Comparison of ENCODE assay signal across 5 fruit fly cellular contexts in genomic region chrX:6985182-6985851, dm6.
A peak's percentile ranks its signal among the peaks of the same experiment; 100 is the strongest.
TF ChIP-seq lines count a peak whose summit lies in the region.

No protein-coding gene starts in this region.

TF ChIP-seq in whole organism, adult, 20 proteins besides CTCF, POLR2A, EP300 and RAD21 (continued from another document):
- TF ChIP-seq toe (GFP tag; optimal IDR thresholded peaks at IDR 0.05; lab: Kevin White, UChicago), result no peak

TF ChIP-seq in whole organism, embryonic, 481 proteins besides CTCF, POLR2A, EP300 and RAD21 (continued from another document and continues in another):
- TF ChIP-seq gfzf (GFP tag; optimal IDR thresholded peaks at IDR 0.05; lab: Kevin White, UChicago) (no peak), unc-4 (GFP tag; IDR thresholded peaks at IDR 0.05; lab: Robert Waterston, UW; ENCODE audit: partially characterized antibody) (no peak), gsb (GFP tag; IDR thresholded peaks at IDR 0.05; lab: Robert Waterston, UW) (no peak), D19A (tag; optimal IDR thresholded peaks at IDR 0.05; lab: Kevin White, UChicago) (peak; percentile 92), hbn (GFP tag; IDR thresholded peaks at IDR 0.05; lab: Robert Waterston, UW; ENCODE audit: partially characterized antibody) (no peak), CG1233 (GFP tag; optimal IDR thresholded peaks at IDR 0.05; lab: Kevin White, UChicago) (peak; percentile 26), CG1647 (GFP tag; optimal IDR thresholded peaks at IDR 0.05; lab: Kevin White, UChicago) (no peak), D19B (GFP tag; optimal IDR thresholded peaks at IDR 0.05; lab: Kevin White, UChicago) (peak; percentile 97), CG11085 (GFP tag; IDR thresholded peaks at IDR 0.05; lab: Robert Waterston, UW) (no peak; the same call in 1 of the 2 replicates), Dll (GFP tag; IDR thresholded peaks at IDR 0.05; lab: Robert Waterston, UW; ENCODE audit: partially characterized antibody) (no peak), CG31441 (GFP tag; IDR thresholded peaks at IDR 0.05; lab: Robert Waterston, UW) (peak; percentile 83), CG12391 (tag; optimal IDR thresholded peaks at IDR 0.05; lab: Kevin White, UChicago) (peak; percentile 90), ttk (GFP tag; IDR thresholded peaks at IDR 0.05; lab: Robert Waterston, UW) (peak; percentile 56), Kr (GFP tag; optimal IDR thresholded peaks at IDR 0.05; lab: Kevin White, UChicago) (no peak), dmrt11E (tag; optimal IDR thresholded peaks at IDR 0.05; lab: Kevin White, UChicago) (peak; percentile 93), Hr39 (optimal IDR thresholded peaks at IDR 0.05; lab: Kevin White, UChicago) (no peak), CG2712 (tag; optimal IDR thresholded peaks at IDR 0.05; lab: Kevin White, UChicago) (peak; percentile 94), jumu (GFP tag; optimal IDR thresholded peaks at IDR 0.05; lab: Kevin White, UChicago) (peak; percentile 62), CG10366 (GFP tag; IDR thresholded peaks at IDR 0.05; lab: Robert Waterston, UW) (peak; percentile 77), Side (GFP tag; optimal IDR thresholded peaks at IDR 0.05; lab: Kevin White, UChicago) (peak; percentile 83), Sry-δ (GFP tag; optimal IDR thresholded peaks at IDR 0.05; lab: Kevin White, UChicago) (peak; percentile 63), CG6813 (GFP tag; optimal IDR thresholded peaks at IDR 0.05; lab: Kevin White, UChicago) (peak; percentile 68), cad (GFP tag; optimal IDR thresholded peaks at IDR 0.05; lab: Kevin White, UChicago) (no peak), Trl (optimal IDR thresholded peaks at IDR 0.05; lab: Kevin White, UChicago) (no peak), Trl (GFP tag; optimal IDR thresholded peaks at IDR 0.05; lab: Kevin White, UChicago) (peak; percentile 73), CG15269 (tag; optimal IDR thresholded peaks at IDR 0.05; lab: Kevin White, UChicago) (peak; percentile 56), Oli (tag; optimal IDR thresholded peaks at IDR 0.05; lab: Kevin White, UChicago) (peak; percentile 82), peb (GFP tag; IDR thresholded peaks at IDR 0.05; lab: Robert Waterston, UW) (peak; percentile 82), CG13894 (tag; optimal IDR thresholded peaks at IDR 0.05; lab: Kevin White, UChicago) (peak; percentile 67), sisA (GFP tag; IDR thresholded peaks at IDR 0.05; lab: Robert Waterston, UW) (peak; percentile 77), MBD-R2 (GFP tag; IDR thresholded peaks at IDR 0.05; lab: Robert Waterston, UW) (no peak), HmgD (GFP tag; optimal IDR thresholded peaks at IDR 0.05; lab: Kevin White, UChicago) (peak; percentile 8), HLHmδ (GFP tag; optimal IDR thresholded peaks at IDR 0.05; lab: Kevin White, UChicago) (peak; percentile 20)

TF ChIP-seq in whole organism, prepupa, 60 proteins besides CTCF, POLR2A, EP300 and RAD21 (continued from another document and continues in another):
- TF ChIP-seq CG3919 (GFP tag; optimal IDR thresholded peaks at IDR 0.05; lab: Kevin White, UChicago), result peak; percentile 91
- peak; percentile 98 for TF ChIP-seq svp (GFP tag; lab: Kevin White, UChicago)
- TF ChIP-seq CG7368 (GFP tag; optimal IDR thresholded peaks at IDR 0.05; lab: Kevin White, UChicago), result peak; percentile 70
- no peak for TF ChIP-seq Hr38 (GFP tag; optimal IDR thresholded peaks at IDR 0.05; lab: Kevin White, UChicago)
- TF ChIP-seq dsx (GFP tag; optimal IDR thresholded peaks at IDR 0.05; lab: Kevin White, UChicago; ENCODE audit: poor library complexity, severe bottlenecking), result peak; percentile 88
- TF ChIP-seq Hr4 (GFP tag; optimal IDR thresholded peaks at IDR 0.05; lab: Kevin White, UChicago), result peak; percentile 62
- TF ChIP-seq CG11762 (GFP tag; optimal IDR thresholded peaks at IDR 0.05; lab: Kevin White, UChicago; ENCODE audit: insufficient read depth), result peak; percentile 70
- TF ChIP-seq CG31627 (GFP tag; optimal IDR thresholded peaks at IDR 0.05; lab: Kevin White, UChicago), result peak; percentile 93
- TF ChIP-seq CG1621 (tag; optimal IDR thresholded peaks at IDR 0.05; lab: Kevin White, UChicago), result peak; percentile 67
- peak; percentile 54 for TF ChIP-seq CG4318 (GFP tag; optimal IDR thresholded peaks at IDR 0.05; lab: Kevin White, UChicago)
- peak; percentile 72 for TF ChIP-seq Blimp-1 (GFP tag; optimal IDR thresholded peaks at IDR 0.05; lab: Kevin White, UChicago)
- TF ChIP-seq spab (GFP tag; optimal IDR thresholded peaks at IDR 0.05; lab: Kevin White, UChicago), result peak; percentile 79
- TF ChIP-seq CG15336 (GFP tag; IDR thresholded peaks at IDR 0.05; lab: Robert Waterston, UW), result peak; percentile 81
- no peak for TF ChIP-seq fd85E (GFP tag; optimal IDR thresholded peaks at IDR 0.05; lab: Kevin White, UChicago)
- TF ChIP-seq salr (GFP tag; optimal IDR thresholded peaks at IDR 0.05; lab: Kevin White, UChicago), result peak; percentile 44 to 79
- peak; percentile 86 for TF ChIP-seq OdsH (GFP tag; optimal IDR thresholded peaks at IDR 0.05; lab: Kevin White, UChicago)
- peak; percentile 90 for TF ChIP-seq CG6163 (GFP tag; IDR thresholded peaks at IDR 0.05; lab: Robert Waterston, UW)
- TF ChIP-seq eg (GFP tag; IDR thresholded peaks at IDR 0.05; lab: Robert Waterston, UW), result peak; percentile 70
- TF ChIP-seq Eip93F (GFP tag; optimal IDR thresholded peaks at IDR 0.05; lab: Kevin White, UChicago), result peak; percentile 93
- peak; percentile 83 for TF ChIP-seq fd59A (GFP tag; optimal IDR thresholded peaks at IDR 0.05; lab: Kevin White, UChicago)
- TF ChIP-seq CG3032 (tag; optimal IDR thresholded peaks at IDR 0.05; lab: Kevin White, UChicago), result peak; percentile 85
- peak; percentile 80 for TF ChIP-seq CG32006 (GFP tag; optimal IDR thresholded peaks at IDR 0.05; lab: Kevin White, UChicago)
- peak; percentile 88 for TF ChIP-seq Ets96B (tag; optimal IDR thresholded peaks at IDR 0.05; lab: Kevin White, UChicago)
- peak; percentile 88 for TF ChIP-seq net (GFP tag; optimal IDR thresholded peaks at IDR 0.05; lab: Kevin White, UChicago)
- peak; percentile 96 for TF ChIP-seq topi (GFP tag; optimal IDR thresholded peaks at IDR 0.05; lab: Kevin White, UChicago)
- peak; percentile 96 for TF ChIP-seq Sox102F (GFP tag; optimal IDR thresholded peaks at IDR 0.05; lab: Kevin White, UChicago)
- peak; percentile 91 for TF ChIP-seq pdm3 (GFP tag; optimal IDR thresholded peaks at IDR 0.05; lab: Kevin White, UChicago)
- peak; percentile 44 for TF ChIP-seq CG16779 (tag; optimal IDR thresholded peaks at IDR 0.05; lab: Kevin White, UChicago)
- peak; percentile 89 for TF ChIP-seq CG34406 (GFP tag; optimal IDR thresholded peaks at IDR 0.05; lab: Kevin White, UChicago)
- no peak; the same call in 1 of the 2 replicates for TF ChIP-seq CG11294 (GFP tag; IDR thresholded peaks at IDR 0.05; lab: Robert Waterston, UW)
- peak; percentile 81 for TF ChIP-seq CG10669 (GFP tag; optimal IDR thresholded peaks at IDR 0.05; lab: Kevin White, UChicago)
- TF ChIP-seq lz (GFP tag; optimal IDR thresholded peaks at IDR 0.05; lab: Kevin White, UChicago), result peak; percentile 95
- peak; percentile 90 for TF ChIP-seq acj6 (GFP tag; optimal IDR thresholded peaks at IDR 0.05; lab: Kevin White, UChicago)

TF ChIP-seq in whole organism, pupa, 21 proteins besides CTCF, POLR2A, EP300 and RAD21 (continued from another document):
- TF ChIP-seq CG8159 (tag; optimal IDR thresholded peaks at IDR 0.05; lab: Kevin White, UChicago), result peak; percentile 86
- peak; percentile 85 for TF ChIP-seq CG8301 (tag; optimal IDR thresholded peaks at IDR 0.05; lab: Kevin White, UChicago)

TF ChIP-seq in whole organism, wandering third instar larva, 38 proteins besides CTCF, POLR2A, EP300 and RAD21 (continued from another document):
- TF ChIP-seq Rel (GFP tag; optimal IDR thresholded peaks at IDR 0.05; lab: Kevin White, UChicago) (peak; percentile 88), Rel (tag; optimal IDR thresholded peaks at IDR 0.05; lab: Kevin White, UChicago) (peak; percentile 75), dmrt93B (GFP tag; optimal IDR thresholded peaks at IDR 0.05; lab: Kevin White, UChicago) (peak; percentile 81), CG32264 (GFP tag; optimal IDR thresholded peaks at IDR 0.05; lab: Kevin White, UChicago) (peak; percentile 90), tai (GFP tag; optimal IDR thresholded peaks at IDR 0.05; lab: Kevin White, UChicago) (peak; percentile 92), jim (GFP tag; optimal IDR thresholded peaks at IDR 0.05; lab: Kevin White, UChicago) (peak; percentile 1), N (GFP tag; optimal IDR thresholded peaks at IDR 0.05; lab: Kevin White, UChicago) (no peak), Dfd (GFP tag; optimal IDR thresholded peaks at IDR 0.05; lab: Kevin White, UChicago) (no peak), Hr83 (GFP tag; optimal IDR thresholded peaks at IDR 0.05; lab: Kevin White, UChicago; ENCODE audit: poor library complexity, severe bottlenecking) (no peak), Mio (GFP tag; optimal IDR thresholded peaks at IDR 0.05; lab: Kevin White, UChicago) (no peak), rgr (GFP tag; optimal IDR thresholded peaks at IDR 0.05; lab: Kevin White, UChicago) (peak; percentile 95), HLH106 (tag; optimal IDR thresholded peaks at IDR 0.05; lab: Kevin White, UChicago) (peak; percentile 94), dsf (GFP tag; optimal IDR thresholded peaks at IDR 0.05; lab: Kevin White, UChicago; ENCODE audit: borderline replicate concordance) (peak; percentile 77), h (GFP tag; optimal IDR thresholded peaks at IDR 0.05; lab: Kevin White, UChicago) (peak; percentile 95), sv (GFP tag; optimal IDR thresholded peaks at IDR 0.05; lab: Kevin White, UChicago) (peak; percentile 57), lola (GFP tag; optimal IDR thresholded peaks at IDR 0.05; lab: Kevin White, UChicago) (no peak), br (GFP tag; optimal IDR thresholded peaks at IDR 0.05; lab: Kevin White, UChicago) (peak; percentile 96)
TF ChIP-seq in whole organism, wandering third instar larva: peak in this region for 28.
